Worm (Caenorhabditis elegans) whole organism, L4/young adult: ENCODE measurements around the gene lin-3.

Source experiments
- W03F9.2 ChIP-seq: fragments of 150-350 bp; optimal IDR thresholded peaks from 2 replicates; lab custom pipeline; 2014; ENCODE audit warnings: missing biosample characterization, missing genetic modification characterization
- dao-5 ChIP-seq: sonication (generic microtip); optimal IDR thresholded peaks from 2 replicates; lab custom pipeline; 2016; ENCODE audit warnings: missing genotype, missing genetic modification characterization, moderate library complexity, missing compliant biosample characterization
- him-1 ChIP-seq: sonication (generic microtip); optimal IDR thresholded peaks from 2 replicates; lab custom pipeline; 2016; ENCODE audit warnings: missing genotype, missing genetic modification reagents, missing genetic modification characterization, missing compliant biosample characterization

The lin-3 gene

ce11 chrIV:11053652-11054317 is at the start of gene lin-3, which contains the start of gene F36H1.12:
TSS of gene lin-3 (plus strand) at chrIV:11054308.
TSS of gene F36H1.12 (minus strand) at chrIV:11053702.
- TF ChIP-seq W03F9.2 (no peak), dao-5 (tag; lab: Kevin White, UChicago) (no peak), him-1 (no peak)

- TF ChIP-seq him-1 (no peak), W03F9.2 (no peak), dao-5 (tag; lab: Kevin White, UChicago) (no peak)
These were observed 47.7 kb upstream of the lin-3 start for ce11 chrIV:11006383-11006782.

ce11 chrIV:11006868-11007267 is 47.2 kb upstream of the lin-3 start:
- TF ChIP-seq W03F9.2 (no peak), dao-5 (tag; lab: Kevin White, UChicago) (no peak), him-1 (no peak)

ce11 chrIV:11008255-11008654 is 45.9 kb upstream of the lin-3 start:
- TF ChIP-seq dao-5 (tag; lab: Kevin White, UChicago): no peak
- TF ChIP-seq W03F9.2: no peak
- no peak for TF ChIP-seq him-1

ce11 chrIV:11008996-11009395 is 45.1 kb upstream of the lin-3 start, which contains the start of gene F13H10.6:
TSS of gene F13H10.6 (plus strand) at chrIV:11009296.
- TF ChIP-seq him-1: no peak
- no peak for TF ChIP-seq W03F9.2
- TF ChIP-seq dao-5 (tag; lab: Kevin White, UChicago): no peak

ce11 chrIV:11009928-11010327 is 44.2 kb upstream of the lin-3 start:
- TF ChIP-seq him-1 (no peak), dao-5 (tag; lab: Kevin White, UChicago) (no peak), W03F9.2 (no peak)

ce11 chrIV:11011920-11012319 is 42.2 kb upstream of the lin-3 start, which contains the start of gene ndx-9:
TSS of gene ndx-9 (minus strand) at chrIV:11012020.
- no peak for TF ChIP-seq dao-5 (tag; lab: Kevin White, UChicago)
- TF ChIP-seq W03F9.2: no peak
- no peak for TF ChIP-seq him-1

ce11 chrIV:11015881-11016280 is 38.2 kb upstream of the lin-3 start, which contains the start of gene F13H10.3:
TSS of gene F13H10.3 (minus strand) at chrIV:11015953.
- TF ChIP-seq W03F9.2 (no peak), him-1 (no peak), dao-5 (tag; lab: Kevin White, UChicago) (no peak)

ce11 chrIV:11019962-11020550 is 34.1 kb upstream of the lin-3 start, which contains the start of gene F13H10.8:
TSS of gene F13H10.8 (plus strand) at chrIV:11020517.
- TF ChIP-seq W03F9.2 (peak; percentile 61), dao-5 (tag; lab: Kevin White, UChicago) (no peak)

- TF ChIP-seq him-1 (no peak), W03F9.2 (no peak), dao-5 (tag; lab: Kevin White, UChicago) (no peak)
These were observed 32.4 kb upstream of the lin-3 start, which contains the start of gene mogs-1 for ce11 chrIV:11021512-11022268. TSS of gene mogs-1 (minus strand) at chrIV:11021928.

- TF ChIP-seq W03F9.2 (no peak), dao-5 (tag; lab: Kevin White, UChicago) (no peak), him-1 (no peak)
These were observed 31.8 kb upstream of the lin-3 start, which contains the start of gene alh-3 for ce11 chrIV:11022303-11022702. TSS of gene alh-3 (plus strand) at chrIV:11022603.

- no peak for TF ChIP-seq him-1
- no peak for TF ChIP-seq W03F9.2
- TF ChIP-seq dao-5 (tag; lab: Kevin White, UChicago): no peak
These were observed 28.2 kb upstream of the lin-3 start for ce11 chrIV:11025941-11026340.

ce11 chrIV:11026648-11027047 is 27.5 kb upstream of the lin-3 start:
- TF ChIP-seq him-1: no peak
- TF ChIP-seq dao-5 (tag; lab: Kevin White, UChicago): no peak

- peak; percentile 5 for TF ChIP-seq dao-5 (tag; lab: Kevin White, UChicago)
- TF ChIP-seq W03F9.2: peak; percentile 68
- peak; percentile 14 for TF ChIP-seq him-1
These were observed 26.5 kb upstream of the lin-3 start for ce11 chrIV:11027560-11027959.
